Fruit fly (Drosophila melanogaster) whole organism, wandering third instar larva: Measurements from ENCODE around the gene CG13992.
A peak's percentile ranks its signal among the peaks of the same experiment; 100 is the strongest.

Source experiments
- Abd-B ChIP-seq: fragments of >200 bp; optimal IDR thresholded peaks from 2 replicates; lab custom pipeline; 2017; ENCODE audit warnings: missing biosample characterization, missing genetic modification characterization
- CG32264 ChIP-seq: fragments of 200-800 bp; sonication (Bioruptor generic); optimal IDR thresholded peaks from 2 replicates; lab custom pipeline; 2016; ENCODE audit warnings: missing biosample characterization, missing genetic modification characterization
- CG9705 ChIP-seq: fragments of 200-800 bp; sonication (Bioruptor generic); optimal IDR thresholded peaks from 2 replicates; lab custom pipeline; 2018; ENCODE audit warnings: missing biosample characterization, mild to moderate bottlenecking, missing genetic modification characterization
- CrebA ChIP-seq: fragments of 200-800 bp; sonication (Bioruptor generic); optimal IDR thresholded peaks from 2 replicates; lab custom pipeline; 2016; ENCODE audit warnings: missing biosample characterization, mild to moderate bottlenecking, missing genetic modification characterization, borderline replicate concordance
- Dfd ChIP-seq: fragments of >200 bp; optimal IDR thresholded peaks from 2 replicates; lab custom pipeline; 2017; ENCODE audit warnings: missing biosample characterization, missing genetic modification characterization
- Dif ChIP-seq: fragments of 200-275, 200-300 bp; sonication (Bioruptor generic); optimal IDR thresholded peaks from 2 replicates; lab custom pipeline; 2018; ENCODE audit warnings: missing biosample characterization, missing genetic modification characterization; ENCODE audit not compliant: partially characterized antibody
- GATAd ChIP-seq: sonication (Bioruptor generic); optimal IDR thresholded peaks from 2 replicates; lab custom pipeline; 2016; ENCODE audit warnings: missing biosample characterization, missing genetic modification characterization
- HLH106 ChIP-seq: fragments of 200-800 bp; optimal IDR thresholded peaks from 3 replicates; lab custom pipeline; 2019; ENCODE audit warnings: missing biosample characterization, mild to moderate bottlenecking, missing genetic modification characterization, moderate library complexity
- Hnf4 ChIP-seq: fragments of 200-800 bp; sonication (Bioruptor generic); optimal IDR thresholded peaks from 2 replicates; lab custom pipeline; 2016; ENCODE audit warnings: missing biosample characterization, mild to moderate bottlenecking, missing genetic modification characterization
- Hr78 ChIP-seq: fragments of >200 bp; optimal IDR thresholded peaks from 2 replicates; lab custom pipeline; 2017; ENCODE audit warnings: missing biosample characterization, missing genetic modification characterization
- Hr83 ChIP-seq: fragments of 200-300 bp; sonication (Bioruptor generic); optimal IDR thresholded peaks from 2 replicates; lab custom pipeline; 2016; ENCODE audit warnings: missing biosample characterization, mild to moderate bottlenecking, missing genetic modification characterization, moderate library complexity; ENCODE audit not compliant: poor library complexity, severe bottlenecking
- Jra ChIP-seq: sonication (Bioruptor generic); optimal IDR thresholded peaks from 2 replicates; lab custom pipeline; 2016; ENCODE audit warnings: missing biosample characterization, missing genetic modification characterization
- Mio ChIP-seq: sonication (Bioruptor generic); optimal IDR thresholded peaks from 2 replicates; lab custom pipeline; 2016; ENCODE audit warnings: missing biosample characterization, missing genetic modification characterization
- Myc ChIP-seq: fragments of >200 bp; optimal IDR thresholded peaks from 2 replicates; lab custom pipeline; 2017
- N ChIP-seq: fragments of >200 bp; optimal IDR thresholded peaks from 2 replicates; lab custom pipeline; 2018; ENCODE audit warnings: missing biosample characterization, missing external identifiers, missing genetic modification characterization
- OdsH ChIP-seq: fragments of 200-800 bp; sonication (Bioruptor generic); optimal IDR thresholded peaks from 2 replicates; lab custom pipeline; 2016; ENCODE audit warnings: missing biosample characterization, mild to moderate bottlenecking, missing genetic modification characterization
- Rel ChIP-seq, 2 experiments: fragments of 200-800 bp; sonication (Bioruptor generic) in 1 of 2; optimal IDR thresholded peaks; 2 replicates in 1 of 2; 3 replicates in 1 of 2; lab custom pipeline; 2016 to 2019; ENCODE audit warnings: mild to moderate bottlenecking in 2 of 2, missing biosample characterization in 2 of 2, missing genetic modification characterization in 2 of 2, moderate library complexity in 1 of 2
- Sp1 ChIP-seq: fragments of 200-800 bp; sonication (Bioruptor generic); optimal IDR thresholded peaks from 3 replicates; lab custom pipeline; 2019; ENCODE audit warnings: missing biosample characterization, mild to moderate bottlenecking, missing genetic modification characterization, moderate library complexity
- Vsx2 ChIP-seq: fragments of 200-300, 225-300 bp; sonication (Bioruptor generic); optimal IDR thresholded peaks from 2 replicates; lab custom pipeline; 2018; ENCODE audit warnings: missing biosample characterization, missing genetic modification characterization; ENCODE audit not compliant: partially characterized antibody
- br ChIP-seq: fragments of 200-800 bp; sonication (Bioruptor generic); optimal IDR thresholded peaks from 2 replicates; lab custom pipeline; 2016; ENCODE audit warnings: missing biosample characterization, missing genetic modification characterization
- brk ChIP-seq: fragments of 200-800 bp; sonication (Bioruptor generic); optimal IDR thresholded peaks from 2 replicates; lab custom pipeline; 2016; ENCODE audit warnings: missing biosample characterization, mild to moderate bottlenecking, missing genetic modification characterization
- dl ChIP-seq, 2 experiments: fragments of 175-275, 200-275 bp in 1 of 2; fragments of 200-275 bp in 1 of 2; sonication (Bioruptor generic); optimal IDR thresholded peaks; lab custom pipeline; 2018; ENCODE audit warnings: mild to moderate bottlenecking in 2 of 2, missing biosample characterization in 2 of 2, missing genetic modification characterization in 2 of 2, moderate library complexity in 2 of 2; ENCODE audit not compliant: partially characterized antibody in 2 of 2, insufficient read depth in 1 of 2
- dmrt93B ChIP-seq: fragments of 200-800 bp; sonication (Bioruptor generic); optimal IDR thresholded peaks from 2 replicates; lab custom pipeline; 2018; ENCODE audit warnings: missing biosample characterization, mild to moderate bottlenecking, missing genetic modification characterization
- dsf ChIP-seq: sonication (Bioruptor generic); optimal IDR thresholded peaks from 2 replicates; lab custom pipeline; 2016; ENCODE audit warnings: missing biosample characterization, missing genetic modification characterization, borderline replicate concordance
- ey ChIP-seq: fragments of 200-800 bp; sonication (Bioruptor generic); optimal IDR thresholded peaks from 2 replicates; lab custom pipeline; 2016; ENCODE audit warnings: missing biosample characterization, missing genetic modification characterization
- foxo ChIP-seq, 2 experiments: fragments of 200-800 bp; sonication (Bioruptor generic); optimal IDR thresholded peaks; 2 replicates in 1 of 2; 3 replicates in 1 of 2; lab custom pipeline; 2016 to 2017; ENCODE audit warnings: missing biosample characterization in 2 of 2, missing genetic modification characterization in 2 of 2
- fru ChIP-seq: fragments of 200-800 bp; sonication (Bioruptor generic); optimal IDR thresholded peaks from 3 replicates; lab custom pipeline; 2016; ENCODE audit warnings: missing biosample characterization, mild to moderate bottlenecking, missing genetic modification characterization
- h ChIP-seq: fragments of 200-800 bp; sonication (Bioruptor generic); optimal IDR thresholded peaks from 3 replicates; lab custom pipeline; 2016; ENCODE audit warnings: missing biosample characterization, mild to moderate bottlenecking, missing genetic modification characterization
- jim ChIP-seq: fragments of 175-275, 200-325 bp; sonication (Bioruptor generic); optimal IDR thresholded peaks from 2 replicates; lab custom pipeline; 2016; ENCODE audit warnings: missing biosample characterization, mild to moderate bottlenecking, missing genetic modification characterization
- lola ChIP-seq: fragments of >200 bp; optimal IDR thresholded peaks from 2 replicates; lab custom pipeline; 2017; ENCODE audit warnings: missing biosample characterization, missing genetic modification characterization
- pan ChIP-seq: fragments of >200 bp; optimal IDR thresholded peaks from 2 replicates; lab custom pipeline; 2017
- psq ChIP-seq: fragments of 200-800 bp; sonication (Bioruptor generic); optimal IDR thresholded peaks from 3 replicates; lab custom pipeline; 2017; ENCODE audit warnings: missing biosample characterization, mild to moderate bottlenecking, missing genetic modification characterization, moderate library complexity
- rgr ChIP-seq: fragments of 200-800 bp; sonication (Bioruptor generic); optimal IDR thresholded peaks from 3 replicates; lab custom pipeline; 2016; ENCODE audit warnings: missing biosample characterization, mild to moderate bottlenecking, missing genetic modification characterization
- sage ChIP-seq: fragments of 200-800 bp; sonication (Bioruptor generic); optimal IDR thresholded peaks from 2 replicates; lab custom pipeline; 2016; ENCODE audit warnings: missing biosample characterization, mild to moderate bottlenecking, missing genetic modification characterization
- sv ChIP-seq: fragments of 200-800 bp; sonication (Bioruptor generic); optimal IDR thresholded peaks from 3 replicates; lab custom pipeline; 2016; ENCODE audit warnings: missing biosample characterization, missing genetic modification characterization
- tai ChIP-seq: sonication (Bioruptor generic); optimal IDR thresholded peaks from 2 replicates; lab custom pipeline; 2016; ENCODE audit warnings: missing biosample characterization, missing genetic modification characterization
- usp ChIP-seq: fragments of >200 bp; optimal IDR thresholded peaks from 2 replicates; lab custom pipeline; 2017; ENCODE audit warnings: missing biosample characterization, missing genetic modification characterization
- woc ChIP-seq: sonication (Bioruptor generic); optimal IDR thresholded peaks from 2 replicates; lab custom pipeline; 2016; ENCODE audit warnings: missing biosample characterization, mild to moderate bottlenecking, missing genetic modification characterization

Gene CG13992

DNA sequence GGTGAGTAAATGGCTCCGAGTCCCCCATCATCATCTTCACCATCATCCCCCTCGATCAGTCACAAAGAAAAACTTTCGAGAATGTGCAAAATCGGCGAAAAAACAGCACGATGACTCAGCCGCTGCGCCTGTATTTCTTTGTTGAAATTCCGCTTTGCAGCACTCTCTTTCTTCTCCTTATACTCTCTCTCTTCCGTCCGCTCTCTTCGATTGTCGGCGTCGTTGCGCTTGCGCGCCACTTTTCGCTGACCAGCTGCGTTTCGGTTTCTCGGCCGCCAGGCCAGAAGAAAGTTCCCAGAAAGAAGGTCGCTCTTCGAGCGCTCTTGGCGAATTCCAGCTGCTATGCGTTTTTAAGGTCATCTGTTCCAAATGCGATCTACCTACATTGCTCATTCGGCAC is 15.7 kb upstream of the CG13992 start:
- no peak for TF ChIP-seq GATAd
- TF ChIP-seq psq (GFP tag; lab: Kevin White, UChicago) = no peak
- no peak for TF ChIP-seq jim (GFP tag; lab: Kevin White, UChicago)
- peak; percentile 20 for TF ChIP-seq Dif (GFP tag; lab: Kevin White, UChicago)
- no peak for TF ChIP-seq CG9705
- TF ChIP-seq usp (GFP tag; lab: Kevin White, UChicago) = no peak
- TF ChIP-seq woc = no peak
- no peak for TF ChIP-seq Mio (GFP tag; lab: Kevin White, UChicago)
- TF ChIP-seq dl (GFP tag; optimal IDR thresholded peaks at IDR 0.05; lab: Kevin White, UChicago; ENCODE audit: insufficient read depth in 1 of 2, partially characterized antibody in 2 of 2) = peak; percentile 56 to 59
- no peak for TF ChIP-seq h (GFP tag; lab: Kevin White, UChicago)
- TF ChIP-seq brk (GFP tag; lab: Kevin White, UChicago) = no peak
- no peak for TF ChIP-seq Abd-B (GFP tag; lab: Kevin White, UChicago)
- TF ChIP-seq fru (GFP tag; lab: Kevin White, UChicago) = no peak
- TF ChIP-seq OdsH (GFP tag; lab: Kevin White, UChicago) = no peak
- no peak for TF ChIP-seq sv (GFP tag; lab: Kevin White, UChicago)
- TF ChIP-seq Jra = peak; percentile 27
- no peak for TF ChIP-seq Sp1 (GFP tag; lab: Kevin White, UChicago)
- TF ChIP-seq, all 38 proteins: peak for 3

dm6 chr2L:5982334-5982987 is 14.9 kb upstream of the CG13992 start:
- TF ChIP-seq Abd-B (GFP tag; lab: Kevin White, UChicago) = no peak
- TF ChIP-seq Hr83 (GFP tag; lab: Kevin White, UChicago) = peak; percentile 64
- no peak for TF ChIP-seq GATAd
- TF ChIP-seq Dif (GFP tag; lab: Kevin White, UChicago) = peak; percentile 79
- TF ChIP-seq woc = no peak
- peak; percentile 37 for TF ChIP-seq HLH106
- no peak for TF ChIP-seq lola
- no peak for TF ChIP-seq jim (GFP tag; lab: Kevin White, UChicago)
- peak; percentile 38 for TF ChIP-seq OdsH (GFP tag; lab: Kevin White, UChicago)
- no peak for TF ChIP-seq sage
- peak; percentile 73 for TF ChIP-seq Sp1 (GFP tag; lab: Kevin White, UChicago)
- peak; percentile 32 for TF ChIP-seq psq (GFP tag; lab: Kevin White, UChicago)
- no peak for TF ChIP-seq Vsx2 (GFP tag; lab: Kevin White, UChicago)
- TF ChIP-seq usp (GFP tag; lab: Kevin White, UChicago) = no peak
- TF ChIP-seq Dfd (GFP tag; lab: Kevin White, UChicago) = no peak
- TF ChIP-seq Myc (lab: Kevin White, UChicago) = no peak
- no peak for TF ChIP-seq dmrt93B (GFP tag; lab: Kevin White, UChicago)
- TF ChIP-seq sv (GFP tag; lab: Kevin White, UChicago) = peak; percentile 27
- TF ChIP-seq Jra = peak; percentile 73
- no peak for TF ChIP-seq brk (GFP tag; lab: Kevin White, UChicago)
- peak; percentile 47 to 67 for TF ChIP-seq foxo (GFP tag; optimal IDR thresholded peaks at IDR 0.05; lab: Kevin White, UChicago)
- TF ChIP-seq dl (GFP tag; optimal IDR thresholded peaks at IDR 0.05; lab: Kevin White, UChicago; ENCODE audit: insufficient read depth in 1 of 2, partially characterized antibody in 2 of 2) = peak in 1 of 2 experiments; percentile 46
- TF ChIP-seq Hr78 (GFP tag; lab: Kevin White, UChicago) = no peak
- peak; percentile 1 for TF ChIP-seq ey (GFP tag; lab: Kevin White, UChicago)
- TF ChIP-seq pan (lab: Kevin White, UChicago) = no peak
- TF ChIP-seq CG9705 = peak; percentile 11
- no peak for TF ChIP-seq tai
- TF ChIP-seq h (GFP tag; lab: Kevin White, UChicago) = peak; percentile 72
- TF ChIP-seq dsf (GFP tag; lab: Kevin White, UChicago) = no peak
- TF ChIP-seq CrebA (GFP tag; lab: Kevin White, UChicago) = no peak
- TF ChIP-seq br (GFP tag; lab: Kevin White, UChicago) = peak; percentile 73
- no peak for TF ChIP-seq Mio (GFP tag; lab: Kevin White, UChicago)
- TF ChIP-seq Rel (GFP tag; optimal IDR thresholded peaks at IDR 0.05; lab: Kevin White, UChicago) = peak; percentile 32
- TF ChIP-seq Rel (tag; optimal IDR thresholded peaks at IDR 0.05; lab: Kevin White, UChicago) = peak; percentile 75
- TF ChIP-seq CG32264 (GFP tag; lab: Kevin White, UChicago) = no peak
- TF ChIP-seq N (GFP tag; lab: Kevin White, UChicago) = no peak
- TF ChIP-seq fru (GFP tag; lab: Kevin White, UChicago) = peak; percentile 52
- TF ChIP-seq rgr (GFP tag; lab: Kevin White, UChicago) = peak; percentile 70
- TF ChIP-seq Hnf4 (GFP tag; lab: Kevin White, UChicago) = peak; percentile 78
